Worm (Caenorhabditis elegans) whole organism, L1 larva: ENCODE measurements around the gene Y48D7A.1.

ENCODE experiments used
- C16A3.4 ChIP-seq: fragments of 150-350 bp; optimal IDR thresholded peaks from 2 replicates; lab custom pipeline; 2014; ENCODE audit warnings: missing biosample characterization, missing genetic modification characterization
- alr-1 ChIP-seq: fragments of 200-800 bp; sonication (Bioruptor generic); optimal IDR thresholded peaks from 2 replicates; lab custom pipeline; 2018; ENCODE audit warnings: borderline replicate concordance, mild to moderate bottlenecking, missing genetic modification characterization, missing compliant biosample characterization
- aly-2 ChIP-seq: fragments of 150-350 bp; optimal IDR thresholded peaks from 2 replicates; lab custom pipeline; 2014; ENCODE audit warnings: missing biosample characterization, missing genetic modification characterization
- dpl-1 ChIP-seq, 3 experiments: fragments of 150-350 bp in 2 of 3; sonication (generic microtip) in 1 of 3; optimal IDR thresholded peaks; 2 replicates each; lab custom pipeline; 2014 to 2017; ENCODE audit warnings: missing biosample characterization in 3 of 3, missing genetic modification characterization in 3 of 3, missing genetic modification reagents in 3 of 3
- efl-1 ChIP-seq, 4 experiments: fragments of 150-350 bp; optimal IDR thresholded peaks in 3 of 4; peaks in 1 of 4; 1 replicate in 1 of 4; 2 replicates in 3 of 4; lab custom pipeline; 2014; ENCODE audit warnings: missing biosample characterization in 2 of 4, missing genetic modification characterization in 2 of 4, missing genetic modification reagents in 2 of 4
- grh-1 ChIP-seq: fragments of 200-800 bp; sonication (Bioruptor generic); IDR thresholded peaks from 2 replicates; pipeline ENCODE4 v1.3.6; 2022; ENCODE audit warnings: missing genetic modification reagents, missing genetic modification characterization, missing compliant biosample characterization
- hpl-2 ChIP-seq: fragments of 150-350 bp; optimal IDR thresholded peaks from 2 replicates; lab custom pipeline; 2014; ENCODE audit warnings: missing biosample characterization, missing genetic modification reagents, missing genetic modification characterization
- lin-15B ChIP-seq: fragments of 150-350 bp; sonication (generic microtip); optimal IDR thresholded peaks from 3 replicates; lab custom pipeline; 2014; ENCODE audit warnings: missing biosample characterization, missing genetic modification characterization
- lin-35 ChIP-seq, 2 experiments: fragments of 150-350 bp; optimal IDR thresholded peaks; 2 replicates each; lab custom pipeline; 2014; ENCODE audit warnings: missing biosample characterization in 2 of 2, missing genetic modification characterization in 2 of 2, missing genetic modification reagents in 2 of 2
- lir-3 ChIP-seq: sonication (generic microtip); optimal IDR thresholded peaks from 2 replicates; lab custom pipeline; 2016; ENCODE audit warnings: mild to moderate bottlenecking, missing genetic modification characterization, moderate library complexity, missing compliant biosample characterization; ENCODE audit not compliant: poor library complexity
- mab-9 ChIP-seq: fragments of 200-800 bp; sonication (Bioruptor generic); IDR thresholded peaks from 2 replicates; pipeline ENCODE4 v1.3.6; 2022; ENCODE audit warnings: missing genetic modification reagents, missing genetic modification characterization, missing compliant biosample characterization
- mef-2 ChIP-seq: fragments of 150-350 bp; optimal IDR thresholded peaks from 2 replicates; lab custom pipeline; 2014; ENCODE audit warnings: missing biosample characterization, missing genetic modification characterization
- nhr-237 ChIP-seq: fragments of 150-350 bp; optimal IDR thresholded peaks from 2 replicates; lab custom pipeline; 2014; ENCODE audit warnings: missing biosample characterization, missing genetic modification characterization
- nhr-28 ChIP-seq: fragments of 150-350 bp; optimal IDR thresholded peaks from 2 replicates; lab custom pipeline; 2014; ENCODE audit warnings: missing biosample characterization, missing genetic modification characterization
- nhr-71 ChIP-seq: sonication (generic microtip); optimal IDR thresholded peaks from 2 replicates; lab custom pipeline; 2016; ENCODE audit warnings: mild to moderate bottlenecking, missing genetic modification characterization, moderate library complexity, missing compliant biosample characterization
- pqm-1 ChIP-seq: sonication (generic microtip); optimal IDR thresholded peaks from 3 replicates; lab custom pipeline; 2017; ENCODE audit warnings: missing biosample characterization, missing genetic modification characterization
- snpc-4 ChIP-seq: fragments of 150-350 bp; optimal IDR thresholded peaks from 2 replicates; lab custom pipeline; 2014; ENCODE audit warnings: missing biosample characterization, missing genetic modification characterization
- snu-23 ChIP-seq: sonication (generic microtip); optimal IDR thresholded peaks from 2 replicates; lab custom pipeline; 2016; ENCODE audit warnings: missing genetic modification characterization, missing compliant biosample characterization
- sptf-1 ChIP-seq: fragments of 150-350 bp; optimal IDR thresholded peaks from 2 replicates; lab custom pipeline; 2014; ENCODE audit warnings: missing biosample characterization, missing genetic modification characterization

The Y48D7A.1 gene

ce11 chrX:3056098-3056497 is 46.8 kb downstream of the Y48D7A.1 start:
- TF ChIP-seq mab-9 (GFP tag; lab: Robert Waterston, UW) (no peak), nhr-28 (no peak), snpc-4 (tag; lab: Kevin White, UChicago) (peak; percentile 36), lin-15B (tag; lab: Kevin White, UChicago) (no peak)

ce11 chrX:3057656-3058055 is 48.4 kb downstream of the Y48D7A.1 start:
- TF ChIP-seq dpl-1 (GFP tag; optimal IDR thresholded peaks at IDR 0.05; lab: Kevin White, UChicago) (no peak), sptf-1 (tag; lab: Kevin White, UChicago) (no peak), snu-23 (GFP tag; lab: Kevin White, UChicago) (no peak), efl-1 (optimal IDR thresholded peaks at IDR 0.05; lab: Kevin White, UChicago) (no peak), efl-1 (GFP tag; optimal IDR thresholded peaks at IDR 0.05 in 1 of 2; lab: Kevin White, UChicago) (peak in 1 of 2 experiments; percentile 58), mef-2 (tag; lab: Kevin White, UChicago) (no peak), nhr-71 (tag; lab: Kevin White, UChicago) (no peak)
- TF ChIP-seq, all 84 proteins: peak for 1

ce11 chrX:3059299-3059698 is 50.0 kb downstream of the Y48D7A.1 start, which contains the start of gene rsef-1:
rsef-1 (minus strand) TSS chrX:3059399.
- TF ChIP-seq lir-3 (tag; lab: Kevin White, UChicago), result no peak
- no peak for TF ChIP-seq hpl-2
- TF ChIP-seq alr-1, result no peak
- TF ChIP-seq pqm-1, result no peak
- no peak for TF ChIP-seq C16A3.4
- no peak for TF ChIP-seq grh-1 (GFP tag; lab: Robert Waterston, UW)
- no peak for TF ChIP-seq lin-35 (GFP tag; optimal IDR thresholded peaks at IDR 0.05; lab: Kevin White, UChicago)
- TF ChIP-seq aly-2 (tag; lab: Kevin White, UChicago), result no peak
- no peak for TF ChIP-seq snu-23 (GFP tag; lab: Kevin White, UChicago)
- TF ChIP-seq nhr-237 (tag; lab: Kevin White, UChicago), result no peak
- TF ChIP-seq snpc-4 (tag; lab: Kevin White, UChicago), result no peak
